Fruit fly (Drosophila melanogaster) whole organism, prepupa: ENCODE results near the gene CG8814.

ENCODE experiments used
- Blimp-1 ChIP-seq: fragments of 200-800 bp; sonication (Bioruptor generic); optimal IDR thresholded peaks from 3 replicates; lab custom pipeline; 2017; ENCODE audit warnings: missing biosample characterization, missing genetic modification characterization, mild to moderate bottlenecking, moderate library complexity, missing genetic modification reagents
- CG10631 ChIP-seq: fragments of 200-800 bp; sonication (Bioruptor generic); optimal IDR thresholded peaks from 2 replicates; lab custom pipeline; 2016; ENCODE audit warnings: missing biosample characterization, missing genetic modification characterization
- CG10669 ChIP-seq: fragments of 200-800 bp; sonication (Bioruptor generic); optimal IDR thresholded peaks from 3 replicates; lab custom pipeline; 2018; ENCODE audit warnings: missing biosample characterization, mild to moderate bottlenecking, missing genetic modification characterization, moderate library complexity
- CG11294 ChIP-seq: fragments of 200-800 bp; sonication (Bioruptor generic); IDR thresholded peaks from 2 replicates; pipeline ENCODE4 v1.3.6; 2022; ENCODE audit warnings: missing biosample characterization, missing genetic modification characterization
- CG11762 ChIP-seq: fragments of 200-800 bp; sonication (Bioruptor generic); optimal IDR thresholded peaks from 3 replicates; lab custom pipeline; 2016; ENCODE audit warnings: missing biosample characterization, missing genetic modification characterization; ENCODE audit not compliant: insufficient read depth
- CG15336 ChIP-seq: fragments of 200-800 bp; sonication (Bioruptor generic); IDR thresholded peaks from 2 replicates; pipeline ENCODE4 v1.3.6; 2022; ENCODE audit warnings: missing biosample characterization, missing genetic modification characterization
- CG1621 ChIP-seq: fragments of 200-800 bp; sonication (Bioruptor generic); optimal IDR thresholded peaks from 3 replicates; lab custom pipeline; 2018; ENCODE audit warnings: missing biosample characterization, mild to moderate bottlenecking, missing genetic modification characterization
- CG16779 ChIP-seq: fragments of 200-800 bp; sonication (Bioruptor generic); optimal IDR thresholded peaks from 3 replicates; lab custom pipeline; 2017; ENCODE audit warnings: missing biosample characterization, mild to moderate bottlenecking, missing genetic modification characterization
- CG31627 ChIP-seq: fragments of 200-800 bp; sonication (Bioruptor generic); optimal IDR thresholded peaks from 3 replicates; lab custom pipeline; 2016; ENCODE audit warnings: missing biosample characterization, missing genetic modification characterization
- CG32006 ChIP-seq: fragments of 200-800 bp; sonication (Bioruptor generic); optimal IDR thresholded peaks from 3 replicates; lab custom pipeline; 2017; ENCODE audit warnings: missing biosample characterization, mild to moderate bottlenecking, missing genetic modification characterization
- CG3919 ChIP-seq: fragments of 200-800 bp; sonication (Bioruptor generic); optimal IDR thresholded peaks from 3 replicates; lab custom pipeline; 2016; ENCODE audit warnings: missing biosample characterization, missing genetic modification characterization
- CG6163 ChIP-seq: fragments of 200-800 bp; sonication (Bioruptor generic); IDR thresholded peaks from 3 replicates; pipeline ENCODE4 v1.3.6; 2022; ENCODE audit warnings: missing biosample characterization, missing genetic modification characterization
- CG6276 ChIP-seq: fragments of 200-800 bp; sonication (Bioruptor generic); optimal IDR thresholded peaks from 2 replicates; lab custom pipeline; 2017; ENCODE audit warnings: missing biosample characterization, mild to moderate bottlenecking, missing genetic modification characterization
- CG6792 ChIP-seq: fragments of 200-800 bp; sonication (Bioruptor generic); optimal IDR thresholded peaks from 3 replicates; lab custom pipeline; 2016; ENCODE audit warnings: missing biosample characterization, missing genetic modification characterization
- CG6808 ChIP-seq: fragments of 200-800 bp; sonication (Bioruptor generic); optimal IDR thresholded peaks from 3 replicates; lab custom pipeline; 2017; ENCODE audit warnings: missing biosample characterization, missing genetic modification characterization, mild to moderate bottlenecking, moderate library complexity, missing genetic modification reagents
- CG6854 ChIP-seq: fragments of 200-800 bp; sonication (Bioruptor generic); optimal IDR thresholded peaks from 2 replicates; lab custom pipeline; 2017; ENCODE audit warnings: missing biosample characterization, mild to moderate bottlenecking, missing genetic modification characterization
- CG7368 ChIP-seq: fragments of 200-800 bp; sonication (Bioruptor generic); optimal IDR thresholded peaks from 3 replicates; lab custom pipeline; 2016; ENCODE audit warnings: missing biosample characterization, missing genetic modification characterization
- CG8119 ChIP-seq: fragments of 200-800 bp; sonication (Bioruptor generic); IDR thresholded peaks from 3 replicates; pipeline ENCODE4 v1.3.6; 2022; ENCODE audit warnings: missing biosample characterization, missing genetic modification characterization
- CG8319 ChIP-seq: fragments of 200-800 bp; sonication (Bioruptor generic); optimal IDR thresholded peaks from 3 replicates; lab custom pipeline; 2016; ENCODE audit warnings: missing biosample characterization, missing genetic modification characterization
- Eip75B ChIP-seq: fragments of 200-800 bp; sonication (Bioruptor generic); optimal IDR thresholded peaks from 3 replicates; lab custom pipeline; 2016; ENCODE audit warnings: missing biosample characterization, missing genetic modification characterization
- Eip78C ChIP-seq: fragments of 200-800 bp; sonication (Bioruptor generic); peaks from one replicate; lab custom pipeline; 2016; ENCODE audit warnings: missing biosample characterization, missing genetic modification characterization
- Eip93F ChIP-seq: fragments of 200-800 bp; sonication (Bioruptor generic); optimal IDR thresholded peaks from 2 replicates; lab custom pipeline; 2016; ENCODE audit warnings: missing biosample characterization, mild to moderate bottlenecking, missing genetic modification characterization
- Ets21C ChIP-seq: fragments of 200-800 bp; sonication (Bioruptor generic); optimal IDR thresholded peaks from 3 replicates; lab custom pipeline; 2016; ENCODE audit warnings: missing biosample characterization, missing genetic modification characterization
- Gug ChIP-seq: fragments of 200-800 bp; sonication (Bioruptor generic); IDR thresholded peaks from 2 replicates; pipeline ENCODE4 v1.3.6; 2022; ENCODE audit warnings: missing biosample characterization, missing genetic modification characterization
- Hr4 ChIP-seq: fragments of 200-800 bp; sonication (Bioruptor generic); optimal IDR thresholded peaks from 3 replicates; lab custom pipeline; 2016; ENCODE audit warnings: missing biosample characterization, missing genetic modification characterization
- Met ChIP-seq: fragments of 200-800 bp; sonication (Bioruptor generic); optimal IDR thresholded peaks from 3 replicates; lab custom pipeline; 2016; ENCODE audit warnings: missing biosample characterization, missing genetic modification characterization
- OdsH ChIP-seq: fragments of 200-800 bp; sonication (Bioruptor generic); optimal IDR thresholded peaks from 3 replicates; lab custom pipeline; 2016; ENCODE audit warnings: missing biosample characterization, missing genetic modification characterization
- Sox15 ChIP-seq: fragments of 200-800 bp; sonication (Bioruptor generic); optimal IDR thresholded peaks from 3 replicates; lab custom pipeline; 2016; ENCODE audit warnings: missing biosample characterization, missing genetic modification characterization
- achi ChIP-seq: fragments of 200-800 bp; sonication (Bioruptor generic); optimal IDR thresholded peaks from 3 replicates; lab custom pipeline; 2016; ENCODE audit warnings: missing biosample characterization, missing genetic modification characterization
- acj6 ChIP-seq: fragments of 200-800 bp; sonication (Bioruptor generic); optimal IDR thresholded peaks from 3 replicates; lab custom pipeline; 2016; ENCODE audit warnings: missing biosample characterization, missing genetic modification characterization
- cyc ChIP-seq: fragments of 200-800 bp; sonication (Bioruptor generic); optimal IDR thresholded peaks from 3 replicates; lab custom pipeline; 2016; ENCODE audit warnings: missing biosample characterization, missing genetic modification characterization
- dac ChIP-seq: fragments of 200-800 bp; sonication (Bioruptor generic); optimal IDR thresholded peaks from 2 replicates; lab custom pipeline; 2017; ENCODE audit warnings: missing biosample characterization, mild to moderate bottlenecking, missing genetic modification characterization
- dsx ChIP-seq: fragments of 200-800 bp; optimal IDR thresholded peaks from 3 replicates; lab custom pipeline; 2019; ENCODE audit warnings: missing biosample characterization, mild to moderate bottlenecking, missing genetic modification characterization, moderate library complexity; ENCODE audit not compliant: poor library complexity, severe bottlenecking
- esn ChIP-seq: fragments of 200-800 bp; sonication (Bioruptor generic); optimal IDR thresholded peaks from 2 replicates; lab custom pipeline; 2016; ENCODE audit warnings: missing biosample characterization, mild to moderate bottlenecking, missing genetic modification characterization, moderate library complexity
- lz ChIP-seq: fragments of 200-800 bp; sonication (Bioruptor generic); optimal IDR thresholded peaks from 3 replicates; lab custom pipeline; 2016; ENCODE audit warnings: missing biosample characterization, missing genetic modification characterization
- net ChIP-seq: fragments of 200-800 bp; sonication (Bioruptor generic); optimal IDR thresholded peaks from 3 replicates; lab custom pipeline; 2016; ENCODE audit warnings: missing biosample characterization, missing genetic modification characterization
- spab ChIP-seq: fragments of 200-800 bp; sonication (Bioruptor generic); optimal IDR thresholded peaks from 2 replicates; lab custom pipeline; 2017; ENCODE audit warnings: missing biosample characterization, mild to moderate bottlenecking, missing genetic modification characterization, missing genetic modification reagents
- ss ChIP-seq, 2 experiments: fragments of 200-800 bp; sonication (Bioruptor generic); optimal IDR thresholded peaks; 2 replicates in 1 of 2; 3 replicates in 1 of 2; lab custom pipeline; 2017 to 2018; ENCODE audit warnings: mild to moderate bottlenecking in 2 of 2, missing biosample characterization in 2 of 2, missing genetic modification characterization in 2 of 2, moderate library complexity in 1 of 2
- svp ChIP-seq: fragments of 200-800 bp; sonication (Bioruptor generic); peaks from one replicate; lab custom pipeline; 2016; ENCODE audit warnings: missing biosample characterization, missing genetic modification characterization
- vri ChIP-seq: fragments of 200-800 bp; sonication (Bioruptor generic); optimal IDR thresholded peaks from 3 replicates; lab custom pipeline; 2016; ENCODE audit warnings: missing biosample characterization, mild to moderate bottlenecking, missing genetic modification characterization

The CG8814 gene

dm6 chr2L:2844413-2844812 lies 30.3 kb upstream of the CG8814 start, which contains the start of gene CG18558:
TSS of gene CG18558 (minus strand) at chr2L:2844513.
- no peak for TF ChIP-seq net
- no peak for TF ChIP-seq spab (GFP tag; lab: Kevin White, UChicago)
- TF ChIP-seq cyc: no peak
- no peak for TF ChIP-seq CG10631 (GFP tag; lab: Kevin White, UChicago)
- TF ChIP-seq CG15336 (GFP tag; lab: Robert Waterston, UW): no peak
- no peak for TF ChIP-seq Eip75B (GFP tag; lab: Kevin White, UChicago)
- TF ChIP-seq vri: no peak
- TF ChIP-seq ss (GFP tag; optimal IDR thresholded peaks at IDR 0.05; lab: Kevin White, UChicago): no peak
- no peak for TF ChIP-seq esn
- TF ChIP-seq Met (GFP tag; lab: Kevin White, UChicago): no peak
- no peak for TF ChIP-seq dac
- no peak for TF ChIP-seq svp (GFP tag; lab: Kevin White, UChicago)
- no peak for TF ChIP-seq CG31627 (GFP tag; lab: Kevin White, UChicago)
- no peak for TF ChIP-seq achi (GFP tag; lab: Kevin White, UChicago)
- no peak for TF ChIP-seq CG6276 (GFP tag; lab: Kevin White, UChicago)
- no peak for TF ChIP-seq CG6808
- TF ChIP-seq CG10669 (GFP tag; lab: Kevin White, UChicago): no peak
- TF ChIP-seq dsx (GFP tag; lab: Kevin White, UChicago): no peak
- no peak for TF ChIP-seq CG8319 (GFP tag; lab: Kevin White, UChicago)
- TF ChIP-seq lz: no peak

- peak; percentile 77 for TF ChIP-seq svp (GFP tag; lab: Kevin White, UChicago)
- no peak for TF ChIP-seq CG32006 (GFP tag; lab: Kevin White, UChicago)
- TF ChIP-seq CG3919: no peak
- no peak for TF ChIP-seq Sox15 (GFP tag; lab: Kevin White, UChicago)
- TF ChIP-seq CG7368 (GFP tag; lab: Kevin White, UChicago): no peak
- TF ChIP-seq Eip78C (GFP tag; lab: Kevin White, UChicago): no peak
- no peak for TF ChIP-seq Hr4 (GFP tag; lab: Kevin White, UChicago)
- TF ChIP-seq, all 60 proteins: peak for 1
Measured at dm6 chr2L:2845634-2846033, 29.1 kb upstream of the CG8814 start, which contains the start of gene CG18557. TSS of gene CG18557 (minus strand) at chr2L:2845734.

- TF ChIP-seq Sox15 (GFP tag; lab: Kevin White, UChicago) (no peak), CG6854 (GFP tag; lab: Kevin White, UChicago) (no peak), CG10669 (GFP tag; lab: Kevin White, UChicago) (no peak), esn (no peak), CG8319 (GFP tag; lab: Kevin White, UChicago) (no peak)
Measured at dm6 chr2L:2847112-2847682, 27.5 kb upstream of the CG8814 start, which contains the start of the genes CG3117 and CG2983. TSS of gene CG3117 (minus strand) at chr2L:2847212. TSS of gene CG2983 (plus strand) at chr2L:2847632.

- TF ChIP-seq CG10631 (GFP tag; lab: Kevin White, UChicago) (no peak), OdsH (GFP tag; lab: Kevin White, UChicago) (no peak), acj6 (GFP tag; lab: Kevin White, UChicago) (peak; percentile 19), Hr4 (GFP tag; lab: Kevin White, UChicago) (peak; percentile 27), CG15336 (GFP tag; lab: Robert Waterston, UW) (peak; percentile 69), CG1621 (tag; lab: Kevin White, UChicago) (no peak), CG11294 (GFP tag; lab: Robert Waterston, UW) (no peak), Eip75B (GFP tag; lab: Kevin White, UChicago) (no peak), CG16779 (tag; lab: Kevin White, UChicago) (no peak), Ets21C (GFP tag; lab: Kevin White, UChicago) (no peak), cyc (no peak), Eip78C (GFP tag; lab: Kevin White, UChicago) (peak; percentile 64), Sox15 (GFP tag; lab: Kevin White, UChicago) (no peak), lz (no peak), achi (GFP tag; lab: Kevin White, UChicago) (peak; percentile 6), CG6792 (GFP tag; lab: Kevin White, UChicago) (no peak), CG11762 (GFP tag; lab: Kevin White, UChicago) (no peak), Blimp-1 (no peak), CG6163 (GFP tag; lab: Robert Waterston, UW) (no peak), CG7368 (GFP tag; lab: Kevin White, UChicago) (no peak), Gug (GFP tag; lab: Robert Waterston, UW) (no peak), CG8119 (GFP tag; lab: Robert Waterston, UW) (peak; percentile 64), CG32006 (GFP tag; lab: Kevin White, UChicago) (peak; percentile 62), CG6854 (GFP tag; lab: Kevin White, UChicago) (no peak), Met (GFP tag; lab: Kevin White, UChicago) (no peak), CG6276 (GFP tag; lab: Kevin White, UChicago) (peak; percentile 24), net (no peak), Eip93F (GFP tag; lab: Kevin White, UChicago) (no peak)
Measured at dm6 chr2L:2851589-2851988, 23.1 kb upstream of the CG8814 start.
